Worm (Caenorhabditis elegans): ENCODE results near the gene lgc-37.

DNA sequence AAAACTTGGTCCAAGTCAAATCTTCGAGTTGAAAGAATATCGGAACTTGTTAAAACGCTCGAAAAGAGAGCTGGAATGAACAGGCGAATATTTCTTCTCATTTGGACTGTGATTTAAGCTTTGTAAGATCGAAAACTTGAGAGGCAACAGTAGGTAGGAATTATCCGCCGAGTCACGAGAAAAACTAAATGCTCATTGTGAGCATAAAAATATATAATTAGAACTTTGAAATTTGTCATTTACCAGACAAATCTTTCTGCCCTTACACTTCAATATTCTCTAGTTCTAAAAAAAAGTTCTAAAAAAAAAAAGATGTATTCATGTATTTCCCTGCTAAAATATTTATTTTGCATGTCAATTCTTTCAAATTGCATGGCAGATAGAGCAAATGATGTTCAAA lies 20.7 kb upstream of the lgc-37 start, which contains the start of the genes irld-19 and irld-61:
- TF ChIP-seq ref-1 (GFP tag; conservative IDR thresholded peaks at IDR 0.05) (no peak), tab-1 (GFP tag; IDR thresholded peaks at IDR 0.05) (no peak), ztf-23 (GFP tag; IDR thresholded peaks at IDR 0.05) (no peak)
